Fruit fly (Drosophila melanogaster): ENCODE results near the gene CG42680.
A peak's percentile ranks its signal among the peaks of the same experiment; 100 is the strongest.

Gene CG42680

DNA sequence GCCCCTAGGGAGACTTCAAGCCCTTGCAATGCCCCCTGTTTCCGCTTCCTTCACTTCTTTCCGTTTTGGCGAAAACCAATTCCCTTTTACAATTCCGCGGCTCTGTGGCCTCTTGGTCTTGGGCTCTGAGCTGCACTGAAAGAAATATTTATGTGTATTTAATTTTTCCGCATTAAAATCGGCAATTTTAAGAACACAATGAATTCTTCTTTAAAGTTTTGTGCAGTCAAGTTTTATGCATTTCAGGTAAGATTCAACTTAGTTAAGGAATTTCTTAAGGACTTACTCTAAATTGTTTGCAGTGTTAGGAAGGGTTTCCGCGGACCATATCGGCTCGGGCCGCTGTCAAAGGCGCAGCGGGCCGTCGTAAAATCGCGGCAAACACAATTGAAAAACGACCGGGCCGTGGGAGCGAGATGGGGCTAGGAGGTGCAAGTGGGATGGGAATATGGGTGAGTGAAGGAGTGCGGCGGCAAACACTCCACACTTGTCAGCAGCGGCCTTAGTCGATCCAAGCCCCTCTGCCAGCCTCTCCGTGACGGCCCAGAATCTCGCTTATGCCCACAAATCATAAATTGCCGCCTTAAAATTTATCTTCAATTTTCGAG is 35.8 kb downstream of the CG42680 start (continued):
- TF ChIP-seq CG1792 (GFP tag; optimal IDR thresholded peaks at IDR 0.05) (no peak), dysf (GFP tag; IDR thresholded peaks at IDR 0.05) (no peak; the same call in 2 of the 3 replicates), Abd-B (GFP tag; optimal IDR thresholded peaks at IDR 0.05) (no peak), CG6791 (GFP tag; IDR thresholded peaks at IDR 0.05; ENCODE audit: partially characterized antibody) (no peak), ind (GFP tag; optimal IDR thresholded peaks at IDR 0.05) (peak; percentile 61), hth (optimal IDR thresholded peaks at IDR 0.05) (no peak), jigr1 (GFP tag; IDR thresholded peaks at IDR 0.05) (no peak), HLH4C (GFP tag; IDR thresholded peaks at IDR 0.05; ENCODE audit: partially characterized antibody) (0 out of 3 replicates have a peak, but pooled peaks have one; percentile 26), pum (GFP tag; optimal IDR thresholded peaks at IDR 0.05) (peak; percentile 61), Ravus (GFP tag; IDR thresholded peaks at IDR 0.05) (no peak), zfh1 (GFP tag; IDR thresholded peaks at IDR 0.05) (peak; percentile 83; the same call in 2 of the 3 replicates), CG2889 (GFP tag; IDR thresholded peaks at IDR 0.05) (0 out of 3 replicates have a peak, but pooled peaks have one; percentile 29), Nf-YC (tag; optimal IDR thresholded peaks at IDR 0.05) (no peak), trem (tag; optimal IDR thresholded peaks at IDR 0.05) (peak; percentile 58), CG4617 (GFP tag; optimal IDR thresholded peaks at IDR 0.05; ENCODE audit: borderline replicate concordance) (peak; percentile 22), gce (GFP tag; IDR thresholded peaks at IDR 0.05) (no peak), vvl (GFP tag; IDR thresholded peaks at IDR 0.05) (peak; percentile 70), Atf-2 (GFP tag; optimal IDR thresholded peaks at IDR 0.05) (peak; percentile 71), CG6683 (GFP tag; optimal IDR thresholded peaks at IDR 0.05) (no peak), CG6272 (GFP tag; IDR thresholded peaks at IDR 0.05) (no peak), Camta (GFP tag; optimal IDR thresholded peaks at IDR 0.05) (peak; percentile 57), CG3995 (GFP tag; optimal IDR thresholded peaks at IDR 0.05) (no peak), sens (GFP tag) (peak; percentile 79), ken (GFP tag; IDR thresholded peaks at IDR 0.05) (peak; percentile 54; the same call in 1 of the 3 replicates), Adf1 (GFP tag; IDR thresholded peaks at IDR 0.05) (no peak), wdn (GFP tag; IDR thresholded peaks at IDR 0.05) (no peak), klu (GFP tag; IDR thresholded peaks at IDR 0.05) (no peak), ems (GFP tag; optimal IDR thresholded peaks at IDR 0.05) (peak; percentile 42), C15 (GFP tag; IDR thresholded peaks at IDR 0.05) (no peak), gcm (GFP tag; optimal IDR thresholded peaks at IDR 0.05) (peak; percentile 55), phol (tag; optimal IDR thresholded peaks at IDR 0.05) (peak; percentile 77), Hsf (GFP tag; optimal IDR thresholded peaks at IDR 0.05) (peak; percentile 53), fd96Cb (tag; optimal IDR thresholded peaks at IDR 0.05) (peak; percentile 61), CG3726 (GFP tag; IDR thresholded peaks at IDR 0.05) (0 out of 3 replicates have a peak, but pooled peaks have one; percentile 40), Side (GFP tag; optimal IDR thresholded peaks at IDR 0.05) (peak; percentile 1), Deaf1 (tag; optimal IDR thresholded peaks at IDR 0.05) (peak; percentile 20), peb (GFP tag; IDR thresholded peaks at IDR 0.05) (no peak), HLH3B (GFP tag; IDR thresholded peaks at IDR 0.05) (0 out of 2 replicates have a peak, but pooled peaks have one; percentile 45), gro (GFP tag; optimal IDR thresholded peaks at IDR 0.05) (no peak), CG6654 (GFP tag; optimal IDR thresholded peaks at IDR 0.05) (peak; percentile 19), CG13775 (GFP tag; optimal IDR thresholded peaks at IDR 0.05) (peak; percentile 64), CG3847 (GFP tag; IDR thresholded peaks at IDR 0.05) (no peak), gem (tag; optimal IDR thresholded peaks at IDR 0.05) (peak; percentile 80), Atf3 (GFP tag; optimal IDR thresholded peaks at IDR 0.05) (peak; percentile 35), CG2120 (GFP tag; optimal IDR thresholded peaks at IDR 0.05) (peak; percentile 49), CG9797 (GFP tag; optimal IDR thresholded peaks at IDR 0.05) (no peak), CG9932 (GFP tag; IDR thresholded peaks at IDR 0.05) (no peak), CG13287 (GFP tag; IDR thresholded peaks at IDR 0.05; ENCODE audit: partially characterized antibody) (no peak), CG12659 (GFP tag; optimal IDR thresholded peaks at IDR 0.05) (peak; percentile 20), Dek (tag; optimal IDR thresholded peaks at IDR 0.05) (peak; percentile 9), ap (GFP tag; IDR thresholded peaks at IDR 0.05) (no peak)
